Fruit fly (Drosophila melanogaster) whole organism, embryonic: ENCODE results near the gene Pdh.

Experiments used
- Antp ChIP-seq: fragments of 200-800 bp; sonication (Bioruptor generic); optimal IDR thresholded peaks from 3 replicates; lab custom pipeline; 2016; ENCODE audit warnings: missing biosample characterization, missing genetic modification characterization
- Atf-2 ChIP-seq: fragments of 200-800 bp; sonication (Bioruptor generic); optimal IDR thresholded peaks from 2 replicates; lab custom pipeline; 2016; ENCODE audit warnings: missing biosample characterization, missing genetic modification characterization
- Awh ChIP-seq: fragments of 200-800 bp; sonication (Bioruptor generic); IDR thresholded peaks from 2 replicates; pipeline ENCODE4, ENCODE4 v1.3.6; 2022; ENCODE audit warnings: missing biosample characterization, missing genetic modification characterization
- CG10979 ChIP-seq: fragments of 200-800 bp; sonication (Bioruptor generic); optimal IDR thresholded peaks from 2 replicates; lab custom pipeline; 2018; ENCODE audit warnings: missing biosample characterization, mild to moderate bottlenecking, missing genetic modification characterization, moderate library complexity
- CG11247 ChIP-seq: fragments of 200-800 bp; sonication (Bioruptor generic); IDR thresholded peaks from 2 replicates; pipeline ENCODE4 v1.3.6; 2022; ENCODE audit warnings: missing biosample characterization, missing genetic modification characterization
- CG11398 ChIP-seq: fragments of 200-800 bp; sonication (Bioruptor generic); optimal IDR thresholded peaks from 2 replicates; lab custom pipeline; 2016; ENCODE audit warnings: missing biosample characterization, missing genetic modification characterization
- CG12071 ChIP-seq: fragments of 200-800 bp; sonication (Bioruptor generic); optimal IDR thresholded peaks from 3 replicates; lab custom pipeline; 2018; ENCODE audit warnings: missing biosample characterization, mild to moderate bottlenecking, missing genetic modification characterization
- CG13775 ChIP-seq: fragments of 200-800 bp; sonication (Bioruptor generic); optimal IDR thresholded peaks from 3 replicates; lab custom pipeline; 2017; ENCODE audit warnings: missing biosample characterization, mild to moderate bottlenecking, missing genetic modification characterization
- CG14441 ChIP-seq: fragments of 200-800 bp; sonication (Bioruptor generic); IDR thresholded peaks from 2 replicates; pipeline ENCODE4 v1.3.6; 2022; ENCODE audit warnings: missing biosample characterization, missing genetic modification characterization
- CG15601 ChIP-seq: fragments of 200-800 bp; sonication (Bioruptor generic); optimal IDR thresholded peaks from 3 replicates; lab custom pipeline; 2019; ENCODE audit warnings: missing biosample characterization, mild to moderate bottlenecking, missing genetic modification characterization, moderate library complexity
- CG16815 ChIP-seq: fragments of 200-800 bp; sonication (Bioruptor generic); optimal IDR thresholded peaks from 3 replicates; lab custom pipeline; 2017; ENCODE audit warnings: missing biosample characterization, mild to moderate bottlenecking, missing genetic modification characterization
- CG17612 ChIP-seq: fragments of 200-800 bp; sonication (Bioruptor generic); IDR thresholded peaks from 2 replicates; pipeline ENCODE4 v1.3.6; 2022; ENCODE audit warnings: missing biosample characterization, missing genetic modification characterization
- CG2199 ChIP-seq: fragments of 200-800 bp; sonication (Bioruptor generic); IDR thresholded peaks from 3 replicates; pipeline ENCODE4 v1.3.6; 2022; ENCODE audit warnings: missing biosample characterization, missing genetic modification characterization
- CG30020 ChIP-seq: fragments of 200-800 bp; optimal IDR thresholded peaks from 2 replicates; lab custom pipeline; 2019; ENCODE audit warnings: missing biosample characterization, mild to moderate bottlenecking, missing genetic modification characterization, moderate library complexity
- CG30403 ChIP-seq: fragments of 200-800 bp; sonication (Bioruptor generic); optimal IDR thresholded peaks from 3 replicates; lab custom pipeline; 2016; ENCODE audit warnings: missing biosample characterization, missing genetic modification characterization
- CG3995 ChIP-seq: fragments of 200-800 bp; sonication (Bioruptor generic); optimal IDR thresholded peaks from 3 replicates; lab custom pipeline; 2016; ENCODE audit warnings: missing biosample characterization, missing genetic modification characterization
- CG6689 ChIP-seq: fragments of 200-800 bp; sonication (Bioruptor generic); IDR thresholded peaks from 2 replicates; pipeline ENCODE4 v1.3.6; 2022; ENCODE audit warnings: missing biosample characterization, missing genetic modification characterization
- CG7372 ChIP-seq: fragments of 200-800 bp; sonication (Bioruptor generic); IDR thresholded peaks from 2 replicates; pipeline ENCODE4 v1.3.6; 2022; ENCODE audit warnings: missing biosample characterization, missing genetic modification characterization
- CG8944 ChIP-seq: fragments of 200-800 bp; sonication (Bioruptor generic); optimal IDR thresholded peaks from 3 replicates; lab custom pipeline; 2016; ENCODE audit warnings: missing biosample characterization, missing genetic modification characterization
- CTCF ChIP-seq: fragments of 200-800 bp; sonication (Bioruptor generic); optimal IDR thresholded peaks from 2 replicates; lab custom pipeline; 2017; ENCODE audit warnings: missing biosample characterization, mild to moderate bottlenecking, missing genetic modification characterization, moderate library complexity
- Dip3 ChIP-seq: fragments of 200-800 bp; sonication (Bioruptor generic); optimal IDR thresholded peaks from 3 replicates; lab custom pipeline; 2016; ENCODE audit warnings: missing biosample characterization, missing genetic modification characterization
- Dp ChIP-seq: fragments of 200-800 bp; sonication (Bioruptor generic); optimal IDR thresholded peaks from 2 replicates; lab custom pipeline; 2018; ENCODE audit warnings: missing biosample characterization, mild to moderate bottlenecking, missing genetic modification characterization, moderate library complexity
- E2f2 ChIP-seq: fragments of 200-800 bp; sonication (Bioruptor generic); IDR thresholded peaks from 2 replicates; pipeline ENCODE4 v1.3.6; 2022; ENCODE audit warnings: missing biosample characterization, missing genetic modification characterization
- Fer2 ChIP-seq: fragments of 200-800 bp; sonication (Bioruptor generic); optimal IDR thresholded peaks from 2 replicates; lab custom pipeline; 2018; ENCODE audit warnings: missing biosample characterization, mild to moderate bottlenecking, missing genetic modification characterization, moderate library complexity
- GATAe ChIP-seq: fragments of 200-800 bp; sonication (Bioruptor generic); conservative IDR thresholded peaks from 2 replicates; pipeline ENCODE4 v1.3.6; 2022; ENCODE audit warnings: missing biosample characterization, missing genetic modification characterization
- HLH4C ChIP-seq: fragments of 200-800 bp; sonication (Bioruptor generic); IDR thresholded peaks from 3 replicates; pipeline ENCODE4 v1.3.6; 2022; ENCODE audit warnings: missing biosample characterization, missing genetic modification characterization; ENCODE audit not compliant: partially characterized antibody
- Hr39 ChIP-seq: fragments of >200 bp; optimal IDR thresholded peaks from 2 replicates; lab custom pipeline; 2017
- Hr78 ChIP-seq, 2 experiments: fragments of 200-800 bp in 1 of 2; fragments of >200 bp in 1 of 2; sonication (Bioruptor generic) in 1 of 2; optimal IDR thresholded peaks; 2 replicates each; lab custom pipeline; 2017 to 2019; ENCODE audit warnings: missing biosample characterization in 2 of 2, missing genetic modification characterization in 2 of 2, mild to moderate bottlenecking in 1 of 2, moderate library complexity in 1 of 2
- Lpt ChIP-seq: fragments of >200 bp; optimal IDR thresholded peaks from 2 replicates; lab custom pipeline; 2018; ENCODE audit warnings: missing biosample characterization, missing genetic modification characterization
- NC2α ChIP-seq: fragments of 200-800 bp; sonication (Bioruptor generic); optimal IDR thresholded peaks from 2 replicates; lab custom pipeline; 2016; ENCODE audit warnings: missing biosample characterization, missing genetic modification characterization
- amos ChIP-seq: fragments of 200-800 bp; sonication (Bioruptor generic); IDR thresholded peaks from 2 replicates; pipeline ENCODE4 v1.3.6; 2022; ENCODE audit warnings: missing biosample characterization, missing genetic modification characterization; ENCODE audit not compliant: partially characterized antibody
- aop ChIP-seq: fragments of 200-800 bp; sonication (Bioruptor generic); IDR thresholded peaks from 2 replicates; pipeline ENCODE4 v1.3.6; 2022; ENCODE audit warnings: missing biosample characterization, missing genetic modification characterization
- ap ChIP-seq: fragments of 200-800 bp; sonication (Bioruptor generic); IDR thresholded peaks from 2 replicates; pipeline ENCODE4 v1.3.6; 2022; ENCODE audit warnings: missing biosample characterization, missing genetic modification characterization
- bab2 ChIP-seq: fragments of 200-800 bp; sonication (Bioruptor generic); optimal IDR thresholded peaks from 2 replicates; lab custom pipeline; 2016; ENCODE audit warnings: missing biosample characterization, missing genetic modification characterization
- crol ChIP-seq: fragments of 200-800 bp; sonication (Bioruptor generic); IDR thresholded peaks from 2 replicates; pipeline ENCODE4 v1.3.6; 2022; ENCODE audit warnings: missing biosample characterization, missing genetic modification characterization
- danr ChIP-seq: fragments of 200-800 bp; sonication (Bioruptor generic); IDR thresholded peaks from 2 replicates; pipeline ENCODE4 v1.3.6; 2022; ENCODE audit warnings: missing biosample characterization, missing genetic modification characterization
- dati ChIP-seq: fragments of 200-800 bp; sonication (Bioruptor generic); IDR thresholded peaks from 2 replicates; pipeline ENCODE4 v1.3.6; 2022; ENCODE audit warnings: missing biosample characterization, missing genetic modification characterization
- fru ChIP-seq: fragments of >200 bp; optimal IDR thresholded peaks from 2 replicates; lab custom pipeline; 2017
- grau ChIP-seq: fragments of 200-800 bp; optimal IDR thresholded peaks from 3 replicates; lab custom pipeline; 2019; ENCODE audit warnings: missing biosample characterization, mild to moderate bottlenecking, missing genetic modification characterization, moderate library complexity
- gsb ChIP-seq: fragments of 200-800 bp; sonication (Bioruptor generic); IDR thresholded peaks from 2 replicates; pipeline ENCODE4 v1.3.6; 2022; ENCODE audit warnings: missing biosample characterization, missing genetic modification characterization
- hb ChIP-seq: fragments of 200-800 bp; sonication (Bioruptor generic); IDR thresholded peaks from 3 replicates; pipeline ENCODE4 v1.3.6; 2022; ENCODE audit warnings: missing biosample characterization, missing genetic modification characterization; ENCODE audit not compliant: partially characterized antibody
- insv ChIP-seq, 2 experiments: fragments of 200-800 bp; sonication (Bioruptor generic); optimal IDR thresholded peaks; 3 replicates each; lab custom pipeline; 2016 to 2018; ENCODE audit warnings: missing biosample characterization in 2 of 2, missing genetic modification characterization in 2 of 2
- inv ChIP-seq: fragments of 200-800 bp; sonication (Bioruptor generic); IDR thresholded peaks from 2 replicates; pipeline ENCODE4 v1.3.6; 2022; ENCODE audit warnings: missing biosample characterization, missing genetic modification characterization; ENCODE audit not compliant: partially characterized antibody
- jigr1 ChIP-seq: fragments of 200-800 bp; sonication (Bioruptor generic); IDR thresholded peaks from 3 replicates; pipeline ENCODE4 v1.3.6; 2022; ENCODE audit warnings: missing biosample characterization, missing genetic modification characterization
- lab ChIP-seq: fragments of 200-800 bp; sonication (Bioruptor generic); optimal IDR thresholded peaks from 3 replicates; lab custom pipeline; 2017; ENCODE audit warnings: missing biosample characterization, missing genetic modification characterization, mild to moderate bottlenecking, moderate library complexity, missing genetic modification reagents
- nmo ChIP-seq: fragments of 200-800 bp; sonication (Bioruptor generic); optimal IDR thresholded peaks from 2 replicates; lab custom pipeline; 2018; ENCODE audit warnings: missing biosample characterization, mild to moderate bottlenecking, missing genetic modification characterization, moderate library complexity
- nom ChIP-seq: fragments of 200-800 bp; sonication (Bioruptor generic); optimal IDR thresholded peaks from 2 replicates; lab custom pipeline; 2017; ENCODE audit warnings: missing biosample characterization, missing genetic modification characterization, mild to moderate bottlenecking, moderate library complexity, missing genetic modification reagents
- odd ChIP-seq: fragments of 200-800 bp; sonication (Bioruptor generic); optimal IDR thresholded peaks from 2 replicates; lab custom pipeline; 2017; ENCODE audit warnings: missing biosample characterization, mild to moderate bottlenecking, missing genetic modification characterization
- seq ChIP-seq: fragments of 200-800 bp; sonication (Bioruptor generic); IDR thresholded peaks from 2 replicates; pipeline ENCODE4 v1.3.6; 2022; ENCODE audit warnings: missing biosample characterization, missing genetic modification characterization
- shn ChIP-seq: fragments of 200-800 bp; sonication (Bioruptor generic); optimal IDR thresholded peaks from 3 replicates; lab custom pipeline; 2016; ENCODE audit warnings: missing biosample characterization, missing genetic modification characterization
- slou ChIP-seq: fragments of 200-800 bp; sonication (Bioruptor generic); optimal IDR thresholded peaks from 3 replicates; lab custom pipeline; 2016; ENCODE audit warnings: missing biosample characterization, missing genetic modification characterization
- vfl ChIP-seq: fragments of 200-800 bp; sonication (Bioruptor generic); optimal IDR thresholded peaks from 2 replicates; lab custom pipeline; 2016; ENCODE audit warnings: missing biosample characterization, missing genetic modification characterization
- wek ChIP-seq: fragments of 200-800 bp; sonication (Bioruptor generic); optimal IDR thresholded peaks from 3 replicates; lab custom pipeline; 2018; ENCODE audit warnings: missing biosample characterization, mild to moderate bottlenecking, missing genetic modification characterization, moderate library complexity

Gene Pdh

DNA sequence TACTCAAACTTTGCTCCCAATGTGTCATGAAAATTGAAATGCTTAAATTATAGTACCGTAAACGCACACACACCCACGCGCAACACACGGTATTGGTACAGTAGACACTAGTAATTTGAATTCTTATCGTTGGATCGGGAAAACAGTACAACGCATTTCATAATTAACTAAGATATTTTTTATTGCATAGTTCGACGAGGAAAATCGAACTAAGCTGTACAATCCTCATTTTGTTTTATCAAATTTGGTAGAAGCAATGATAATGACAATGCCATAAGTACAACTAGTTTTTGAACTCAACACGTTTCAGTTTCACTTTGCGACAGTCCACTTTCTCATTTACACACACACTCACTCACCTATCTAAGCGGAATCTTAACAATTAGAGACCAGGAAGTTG is 26.7 kb upstream of the Pdh start:
- no peak for TF ChIP-seq CG17612 (GFP tag; lab: Robert Waterston, UW)
- no peak for TF ChIP-seq crol (GFP tag; lab: Robert Waterston, UW)
- no peak for TF ChIP-seq GATAe (GFP tag; lab: Robert Waterston, UW)
- TF ChIP-seq CG7372 (GFP tag; lab: Robert Waterston, UW) = no peak; the same call in none of the 2 replicates
- no peak for TF ChIP-seq dati (GFP tag; lab: Robert Waterston, UW)
- TF ChIP-seq NC2α = peak; percentile 4
- 0 out of 3 replicates have a peak, but pooled peaks have one; percentile 25 for TF ChIP-seq CG2199 (GFP tag; lab: Robert Waterston, UW)
- TF ChIP-seq odd (GFP tag; lab: Kevin White, UChicago) = peak; percentile 59
- TF ChIP-seq nom (GFP tag; lab: Kevin White, UChicago) = no peak
- TF ChIP-seq CG3995 (GFP tag; lab: Kevin White, UChicago) = peak; percentile 1
- TF ChIP-seq CG16815 (GFP tag; lab: Kevin White, UChicago) = peak; percentile 63
- peak; percentile 52; the same call in 1 of the 2 replicates for TF ChIP-seq CG14441 (GFP tag; lab: Robert Waterston, UW)
- peak; percentile 54 for TF ChIP-seq nmo (GFP tag; lab: Kevin White, UChicago)
- peak; percentile 8 for TF ChIP-seq CG30020
- peak; percentile 23 for TF ChIP-seq vfl (GFP tag; lab: Kevin White, UChicago)
- TF ChIP-seq gsb (GFP tag; lab: Robert Waterston, UW) = peak; percentile 52
- peak; percentile 19; the same call in 1 of the 2 replicates for TF ChIP-seq ap (GFP tag; lab: Robert Waterston, UW)
- peak; percentile 64 for TF ChIP-seq Fer2
- TF ChIP-seq lab (GFP tag; lab: Kevin White, UChicago) = peak; percentile 88
- TF ChIP-seq Hr78 (GFP tag; optimal IDR thresholded peaks at IDR 0.05; lab: Kevin White, UChicago) = peak in 1 of 2 experiments; percentile 41
- peak; percentile 71 for TF ChIP-seq CG30403 (GFP tag; lab: Kevin White, UChicago)
- no peak for TF ChIP-seq slou (GFP tag; lab: Kevin White, UChicago)
- TF ChIP-seq jigr1 (GFP tag; lab: Robert Waterston, UW) = no peak
- TF ChIP-seq amos (GFP tag; lab: Robert Waterston, UW) = no peak
- no peak for TF ChIP-seq HLH4C
- peak; percentile 48 for TF ChIP-seq CG15601 (tag; lab: Kevin White, UChicago)
- TF ChIP-seq wek (GFP tag; lab: Kevin White, UChicago) = no peak
- peak; percentile 36 for TF ChIP-seq CG11398 (GFP tag; lab: Kevin White, UChicago)
- TF ChIP-seq Hr39 (lab: Kevin White, UChicago) = no peak
- peak; percentile 59 for TF ChIP-seq CG11247
- peak; percentile 66 for TF ChIP-seq CG8944 (GFP tag; lab: Kevin White, UChicago)
- peak; percentile 61 for TF ChIP-seq danr (GFP tag; lab: Robert Waterston, UW)
- peak; percentile 57 for TF ChIP-seq seq (GFP tag; lab: Robert Waterston, UW)
- TF ChIP-seq Antp (GFP tag; lab: Kevin White, UChicago) = peak; percentile 55
- no peak for TF ChIP-seq Dp (GFP tag; lab: Kevin White, UChicago)
- 0 out of 2 replicates have a peak, but pooled peaks have one; percentile 28 for TF ChIP-seq E2f2 (GFP tag; lab: Robert Waterston, UW)
- no peak for TF ChIP-seq hb
- TF ChIP-seq CG13775 (GFP tag; lab: Kevin White, UChicago) = peak; percentile 56
- TF ChIP-seq fru = no peak
- peak; percentile 53; the same call in 1 of the 2 replicates for TF ChIP-seq CG6689
- TF ChIP-seq Awh = no peak
- TF ChIP-seq bab2 (GFP tag; lab: Kevin White, UChicago) = peak; percentile 61
- no peak for TF ChIP-seq Lpt (GFP tag; lab: Kevin White, UChicago)
- TF ChIP-seq aop (GFP tag; lab: Robert Waterston, UW) = no peak
- TF ChIP-seq insv (GFP tag; optimal IDR thresholded peaks at IDR 0.05; lab: Kevin White, UChicago) = no peak
- peak; percentile 25 for TF ChIP-seq Atf-2 (GFP tag; lab: Kevin White, UChicago)
- TF ChIP-seq CTCF (GFP tag; lab: Kevin White, UChicago) = no peak
- peak; percentile 61 for TF ChIP-seq CG12071 (GFP tag; lab: Kevin White, UChicago)
- peak; percentile 67 for TF ChIP-seq CG10979 (tag; lab: Kevin White, UChicago)
- peak; percentile 45 for TF ChIP-seq Dip3 (GFP tag; lab: Kevin White, UChicago)
- peak; percentile 99 for TF ChIP-seq grau (tag; lab: Kevin White, UChicago)
- peak; percentile 42 for TF ChIP-seq shn (GFP tag; lab: Kevin White, UChicago)
- TF ChIP-seq inv = no peak
